Worm (Caenorhabditis elegans) whole organism, L4/young adult: Measurements from ENCODE around the gene str-112.

ENCODE experiments used
- W03F9.2 ChIP-seq: fragments of 150-350 bp; optimal IDR thresholded peaks from 2 replicates; lab custom pipeline; 2014; ENCODE audit warnings: missing biosample characterization, missing genetic modification characterization
- dao-5 ChIP-seq: sonication (generic microtip); optimal IDR thresholded peaks from 2 replicates; lab custom pipeline; 2016; ENCODE audit warnings: missing genotype, missing genetic modification characterization, moderate library complexity, missing compliant biosample characterization
- him-1 ChIP-seq: sonication (generic microtip); optimal IDR thresholded peaks from 2 replicates; lab custom pipeline; 2016; ENCODE audit warnings: missing genotype, missing genetic modification reagents, missing genetic modification characterization, missing compliant biosample characterization

Gene str-112

DNA sequence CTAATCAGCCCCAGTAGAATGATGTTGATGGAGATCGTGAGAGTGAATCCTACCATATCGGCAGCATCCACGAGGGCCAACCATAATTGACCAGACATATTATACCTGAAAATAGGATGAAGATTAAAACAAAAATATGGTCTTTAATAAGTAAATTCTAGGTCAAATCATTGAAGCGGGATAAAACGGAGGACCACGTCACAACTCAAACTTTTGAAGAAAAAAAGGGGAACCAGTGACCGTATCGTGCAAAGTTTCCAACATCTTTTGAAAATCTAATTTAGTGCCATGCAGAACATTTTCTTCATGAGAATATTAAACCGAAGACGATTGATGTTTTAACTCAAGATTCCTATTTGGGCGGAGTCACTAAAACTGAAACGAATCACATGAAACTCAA is at the start of gene str-112:
TSS of gene str-112 (minus strand) at position 101 of the 400 bp plus-strand sequence.
- no peak for TF ChIP-seq him-1 (tag; lab: Kevin White, UChicago)

DNA sequence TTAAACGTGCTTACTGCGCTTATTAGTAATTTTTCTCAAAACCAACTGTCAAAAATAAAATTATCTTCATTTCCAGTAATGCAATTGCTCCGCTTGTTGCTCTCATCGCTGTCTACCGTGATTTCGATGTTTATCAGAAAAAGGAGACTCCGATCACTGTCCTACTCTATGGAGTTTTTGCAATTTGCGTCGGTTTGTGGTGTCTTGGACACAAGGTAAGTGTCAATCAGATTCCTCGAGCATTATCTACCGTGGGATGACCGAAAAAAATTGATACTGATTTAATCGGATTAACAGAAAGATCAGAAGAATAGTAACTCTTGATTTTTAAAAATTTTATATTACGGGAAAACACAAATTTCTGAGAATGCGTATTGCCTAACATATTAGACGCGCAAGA is 49.1 kb upstream of the str-112 start:
- no peak for TF ChIP-seq dao-5
- TF ChIP-seq him-1 (tag; lab: Kevin White, UChicago): no peak
- no peak for TF ChIP-seq W03F9.2 (tag; lab: Kevin White, UChicago)

DNA sequence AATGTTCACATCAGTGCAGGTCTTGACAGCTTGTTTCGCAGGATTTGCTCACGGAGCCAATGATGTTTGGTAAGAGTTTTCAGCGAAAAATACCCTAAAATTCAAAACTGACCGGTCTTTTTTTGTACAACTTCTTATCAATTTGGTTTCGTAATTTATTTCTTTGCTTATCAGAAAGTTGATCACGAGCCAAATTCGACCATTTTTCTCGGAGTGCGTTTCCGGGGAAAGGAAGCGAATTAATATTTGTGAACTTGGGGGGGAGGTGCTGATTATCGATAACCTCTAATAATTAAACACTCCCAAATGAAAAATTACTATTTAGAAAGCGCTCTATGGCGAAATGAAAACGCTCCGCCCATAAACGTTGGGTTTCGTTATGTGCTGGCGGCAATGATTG is 48.4 kb upstream of the str-112 start:
- TF ChIP-seq W03F9.2 (tag; lab: Kevin White, UChicago) (no peak), him-1 (tag; lab: Kevin White, UChicago) (no peak), dao-5 (no peak)

DNA sequence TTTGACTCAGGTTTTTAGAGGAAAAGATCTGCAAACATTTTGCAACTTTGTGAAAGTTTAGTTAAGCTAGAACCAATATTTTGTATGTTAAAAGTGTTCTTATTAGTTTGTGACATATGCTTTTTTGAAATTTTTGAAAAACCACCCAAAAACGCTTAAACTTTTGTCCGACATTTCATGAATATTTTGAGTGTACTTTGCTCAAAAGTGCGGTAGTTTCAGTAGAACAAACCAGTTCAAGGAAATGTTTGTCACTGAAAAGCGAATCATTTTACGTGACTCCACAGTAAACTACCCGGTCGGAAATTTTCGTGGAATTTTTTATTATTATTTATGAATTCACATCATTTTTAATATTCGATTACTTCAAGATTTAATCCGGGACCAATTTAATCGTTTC is 46.3 kb upstream of the str-112 start, which contains the start of gene pitr-5:
TSS of gene pitr-5 (plus strand) at position 301 of the 400 bp plus-strand sequence.
- no peak for TF ChIP-seq W03F9.2 (tag; lab: Kevin White, UChicago)
- TF ChIP-seq dao-5: no peak
- TF ChIP-seq him-1 (tag; lab: Kevin White, UChicago): no peak

DNA sequence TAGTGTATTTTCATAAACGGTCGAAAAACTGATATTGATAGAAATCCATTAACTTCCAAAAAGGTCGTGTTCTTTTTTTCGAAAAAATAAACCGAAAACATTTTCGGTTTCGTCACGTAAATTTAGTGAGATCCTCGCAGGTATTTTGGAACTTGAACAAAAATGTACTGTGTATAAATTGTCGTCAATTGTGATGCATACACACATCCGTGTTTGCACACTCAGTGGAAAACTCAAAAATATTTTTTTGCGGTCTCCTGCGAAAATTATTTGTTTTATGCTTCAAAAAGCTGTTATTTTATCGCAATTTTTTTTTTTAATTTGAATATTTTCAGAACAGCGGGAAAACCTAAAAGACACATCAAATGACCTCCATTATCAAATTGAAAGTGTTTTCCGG is 40.6 kb upstream of the str-112 start, which contains the start of gene cpsf-2:
TSS of gene cpsf-2 (plus strand) at position 330 of the 400 bp plus-strand sequence.
- TF ChIP-seq him-1 (tag; lab: Kevin White, UChicago) (no peak), dao-5 (no peak), W03F9.2 (tag; lab: Kevin White, UChicago) (no peak)

DNA sequence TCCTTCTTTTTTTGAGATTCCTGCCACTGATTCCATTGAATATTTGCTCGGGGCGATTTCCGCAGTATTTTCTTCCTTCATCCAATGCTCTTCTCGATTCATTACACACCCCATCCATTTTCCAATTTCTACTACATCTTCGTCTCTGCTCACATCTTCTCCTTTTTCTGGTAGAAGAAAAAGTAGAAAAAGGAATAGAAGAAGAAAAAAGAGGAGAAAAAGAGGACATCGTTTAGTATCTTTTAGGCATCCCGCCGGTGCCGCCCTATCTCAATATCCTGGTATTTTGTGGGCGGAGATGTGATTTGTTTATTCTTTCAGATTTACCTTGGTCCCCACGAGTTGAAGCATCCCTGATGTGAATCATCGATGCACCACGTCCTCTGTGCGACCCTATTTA is 37.0 kb upstream of the str-112 start, which contains the start of gene lgc-39:
TSS of gene lgc-39 (plus strand) at position 301 of the 400 bp plus-strand sequence.
- TF ChIP-seq dao-5: no peak
- no peak for TF ChIP-seq W03F9.2 (tag; lab: Kevin White, UChicago)
- no peak for TF ChIP-seq him-1 (tag; lab: Kevin White, UChicago)

DNA sequence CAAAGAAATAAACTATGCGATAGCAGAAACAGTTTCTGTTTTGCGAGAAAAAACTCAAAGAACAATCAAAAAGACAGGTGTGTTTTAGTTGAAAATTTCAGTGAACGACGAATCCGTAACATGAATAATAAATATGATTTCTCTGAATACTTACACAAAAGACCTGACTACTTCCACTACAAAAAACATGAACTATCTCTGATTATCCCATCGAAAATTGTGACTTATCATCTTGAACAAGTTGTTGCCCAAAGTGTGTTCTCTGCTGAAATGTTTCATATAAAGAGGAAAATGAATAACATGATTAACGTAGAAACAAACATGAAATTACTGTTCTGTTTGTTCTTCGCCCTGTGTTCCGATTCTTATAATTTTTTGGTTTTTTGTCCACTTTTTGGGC is 28.5 kb upstream of the str-112 start, which contains the start of gene ugt-36:
TSS of gene ugt-36 (plus strand) at position 301 of the 400 bp plus-strand sequence.
- TF ChIP-seq dao-5: no peak
- no peak for TF ChIP-seq him-1 (tag; lab: Kevin White, UChicago)
- TF ChIP-seq W03F9.2 (tag; lab: Kevin White, UChicago): no peak

DNA sequence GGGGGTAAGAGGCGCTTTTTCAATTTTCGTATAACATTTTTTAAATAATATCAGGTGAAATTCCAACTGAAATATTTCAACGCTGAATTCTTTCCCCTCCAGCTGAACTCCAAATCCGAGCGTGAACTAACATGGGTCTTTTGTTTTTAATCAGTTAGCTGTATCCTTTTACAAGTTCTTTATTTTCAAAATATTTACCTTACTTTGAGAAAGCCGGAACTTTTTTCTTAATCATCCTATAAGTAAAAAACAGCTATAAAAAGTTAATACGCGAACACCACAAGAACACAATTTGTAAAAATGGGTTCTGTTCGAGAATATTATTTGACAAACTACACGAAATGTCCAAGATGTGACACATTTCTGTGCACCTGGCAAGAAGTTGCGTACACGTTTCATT is 26.0 kb upstream of the str-112 start, which contains the start of gene srh-83:
TSS of gene srh-83 (plus strand) at position 301 of the 400 bp plus-strand sequence.
- no peak for TF ChIP-seq dao-5
- TF ChIP-seq W03F9.2 (tag; lab: Kevin White, UChicago): no peak

DNA sequence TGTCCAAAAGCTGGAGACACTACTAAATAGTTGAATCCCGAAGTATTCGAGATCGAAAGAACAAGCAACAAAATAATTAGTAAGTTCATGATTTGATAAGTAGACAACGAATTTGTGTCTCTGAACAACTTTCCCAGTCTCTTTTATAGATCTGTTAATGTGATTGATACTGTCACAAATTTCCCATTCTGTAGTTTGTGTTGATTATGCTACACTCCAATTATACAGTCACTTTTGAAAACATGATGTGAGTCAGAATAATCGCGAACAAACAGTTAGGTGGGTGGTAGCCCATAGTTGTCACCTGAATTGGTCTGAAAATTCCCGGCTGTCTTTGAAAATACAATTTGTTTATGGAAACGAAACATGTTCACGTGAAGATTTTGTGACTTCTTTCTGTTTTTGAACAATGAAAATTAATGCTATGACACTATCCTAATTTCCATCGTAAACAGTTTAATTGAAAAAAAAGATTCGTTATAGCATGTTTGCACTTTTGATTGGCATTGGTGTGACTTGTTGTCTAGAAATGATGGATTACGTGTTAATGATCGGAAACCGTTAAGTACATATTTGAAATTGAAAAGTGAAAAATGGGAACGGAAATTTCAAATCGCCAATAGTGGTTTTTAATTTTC is 25.4 kb upstream of the str-112 start, which contains the start of gene ugt-41:
TSS of gene ugt-41 (minus strand) at position 119 of the 638 bp plus-strand sequence.
- no peak for TF ChIP-seq him-1 (tag; lab: Kevin White, UChicago)
- no peak for TF ChIP-seq dao-5
- no peak for TF ChIP-seq W03F9.2 (tag; lab: Kevin White, UChicago)

DNA sequence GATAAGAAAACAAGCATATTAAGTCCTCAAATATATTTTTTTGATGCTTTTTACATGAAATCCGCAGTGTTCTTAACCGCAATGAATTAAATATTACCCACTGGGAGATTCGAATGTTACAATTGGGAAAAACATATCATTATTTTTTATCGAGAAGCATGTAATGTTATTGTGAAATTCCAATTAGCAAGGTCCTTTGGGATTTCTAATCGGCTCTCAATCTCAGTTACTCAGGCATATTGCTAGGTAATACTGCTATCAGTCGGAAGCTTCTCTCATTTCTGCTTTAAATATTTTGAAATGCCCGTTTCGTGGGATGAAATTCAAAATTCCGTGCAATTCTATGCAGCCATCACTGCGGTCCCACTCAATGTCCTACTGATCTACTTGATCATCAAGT is 21.2 kb upstream of the str-112 start, which contains the start of gene str-204:
TSS of gene str-204 (plus strand) at position 301 of the 400 bp plus-strand sequence.
- TF ChIP-seq W03F9.2 (tag; lab: Kevin White, UChicago) (no peak), him-1 (tag; lab: Kevin White, UChicago) (no peak), dao-5 (no peak)

DNA sequence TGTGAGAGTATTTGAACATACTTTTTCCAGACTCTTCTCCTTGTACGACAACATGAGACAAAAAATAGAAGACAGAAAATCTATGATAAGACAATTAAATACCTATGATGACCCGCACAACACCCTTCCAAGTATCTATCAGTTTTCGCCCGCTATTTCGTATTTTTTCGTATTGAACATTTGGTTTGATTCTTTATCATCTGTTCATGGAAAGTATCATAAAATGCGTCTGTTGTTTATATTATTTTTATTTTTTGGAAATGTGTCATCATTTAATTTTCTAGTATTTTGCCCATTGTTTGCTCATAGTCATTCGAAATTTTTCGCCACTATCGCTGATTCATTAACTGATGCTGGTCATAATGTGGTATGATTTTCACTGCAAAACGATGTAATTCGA is 18.9 kb upstream of the str-112 start, which contains the start of gene ugt-39:
TSS of gene ugt-39 (plus strand) at position 54 of the 400 bp plus-strand sequence.
- TF ChIP-seq dao-5: no peak
- TF ChIP-seq W03F9.2 (tag; lab: Kevin White, UChicago): no peak
- no peak for TF ChIP-seq him-1 (tag; lab: Kevin White, UChicago)

ce11 chrV:7156079-7156478 is 17.9 kb upstream of the str-112 start, which contains the start of gene F10D2.10:
Gene F10D2.10 (minus strand): TSS chrV:7156179.
- TF ChIP-seq him-1 (tag; lab: Kevin White, UChicago): no peak
- TF ChIP-seq dao-5: no peak
- no peak for TF ChIP-seq W03F9.2 (tag; lab: Kevin White, UChicago)

ce11 chrV:7153046-7153445 is 14.8 kb upstream of the str-112 start, which contains the start of gene fat-7:
Gene fat-7 (minus strand): TSS chrV:7153146.
- no peak for TF ChIP-seq him-1 (tag; lab: Kevin White, UChicago)
- no peak for TF ChIP-seq W03F9.2 (tag; lab: Kevin White, UChicago)

DNA sequence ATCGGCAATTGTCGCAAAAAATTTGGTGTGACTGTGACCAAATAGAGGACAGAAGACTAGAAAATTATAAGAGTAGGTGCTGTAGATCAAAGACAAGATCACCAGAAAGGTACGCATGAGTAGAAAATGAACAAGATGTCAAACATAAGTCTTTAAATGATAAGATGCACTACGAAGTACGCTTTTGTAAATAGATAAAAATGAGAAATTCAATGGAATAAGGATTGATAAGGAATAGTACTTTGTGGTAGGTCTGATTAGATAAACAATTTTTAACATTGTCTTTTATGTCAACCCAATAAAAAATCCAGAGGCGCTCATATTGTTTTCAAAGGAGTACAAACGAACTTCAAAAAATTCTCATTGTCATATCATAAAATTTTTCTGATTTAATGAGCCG is 12.3 kb upstream of the str-112 start, which contains the start of gene F10D2.8:
TSS of gene F10D2.8 (minus strand) at position 145 of the 400 bp plus-strand sequence.
- TF ChIP-seq W03F9.2 (tag; lab: Kevin White, UChicago): no peak
- TF ChIP-seq dao-5: no peak
- TF ChIP-seq him-1 (tag; lab: Kevin White, UChicago): no peak
